Worm (Caenorhabditis elegans): ENCODE results near the gene col-106.

Gene col-106

ce11 chrIV:1472145-1472544 is 11.6 kb upstream of the col-106 start:
- TF ChIP-seq Y55F3AM.14 (GFP tag; optimal IDR thresholded peaks at IDR 0.05): no peak
- no peak for TF ChIP-seq egl-27 (tag; optimal IDR thresholded peaks at IDR 0.05)
- TF ChIP-seq nhr-77 (tag; optimal IDR thresholded peaks at IDR 0.05): no peak
- no peak for TF ChIP-seq skn-1 (tag; optimal IDR thresholded peaks at IDR 0.05)
- no peak for TF ChIP-seq blmp-1 (tag; optimal IDR thresholded peaks at IDR 0.05; ENCODE audit: insufficient read depth)
- TF ChIP-seq R02D3.7 (tag; optimal IDR thresholded peaks at IDR 0.05): no peak
- TF ChIP-seq nhr-25 (tag; optimal IDR thresholded peaks at IDR 0.05): no peak
- TF ChIP-seq aly-2 (tag; optimal IDR thresholded peaks at IDR 0.05): no peak
- no peak for TF ChIP-seq gmeb-1 (tag; optimal IDR thresholded peaks at IDR 0.05)
- TF ChIP-seq lin-13 (GFP tag; optimal IDR thresholded peaks at IDR 0.05): no peak
- TF ChIP-seq ztf-4 (tag; optimal IDR thresholded peaks at IDR 0.05): no peak
- no peak for TF ChIP-seq crh-2 (tag; optimal IDR thresholded peaks at IDR 0.05)
- no peak for TF ChIP-seq mdl-1 (tag; optimal IDR thresholded peaks at IDR 0.05)
- no peak for TF ChIP-seq nhr-11 (tag; optimal IDR thresholded peaks at IDR 0.05)

ce11 chrIV:1470364-1470763 is 9.8 kb upstream of the col-106 start:
- TF ChIP-seq lin-11 (tag; optimal IDR thresholded peaks at IDR 0.05) (no peak), blmp-1 (tag; optimal IDR thresholded peaks at IDR 0.05; ENCODE audit: insufficient read depth) (no peak)

- TF ChIP-seq sma-9 (GFP tag; optimal IDR thresholded peaks at IDR 0.05): no peak
- no peak for TF ChIP-seq sma-9 (tag; optimal IDR thresholded peaks at IDR 0.05)
- no peak for TF ChIP-seq lin-39 (tag; optimal IDR thresholded peaks at IDR 0.05)
- TF ChIP-seq R02D3.7 (tag; optimal IDR thresholded peaks at IDR 0.05): no peak
- TF ChIP-seq aly-2 (tag; optimal IDR thresholded peaks at IDR 0.05): no peak
- TF ChIP-seq crh-2 (tag; optimal IDR thresholded peaks at IDR 0.05): no peak
- TF ChIP-seq egl-27 (tag; optimal IDR thresholded peaks at IDR 0.05): no peak
- no peak for TF ChIP-seq unc-62 (GFP tag; optimal IDR thresholded peaks at IDR 0.05)
- no peak for TF ChIP-seq alr-1 (tag; optimal IDR thresholded peaks at IDR 0.05)
- TF ChIP-seq sem-4 (tag; optimal IDR thresholded peaks at IDR 0.05): no peak
- TF ChIP-seq nhr-237 (tag; optimal IDR thresholded peaks at IDR 0.05): no peak
- no peak for TF ChIP-seq lin-13 (GFP tag; optimal IDR thresholded peaks at IDR 0.05)
- no peak for TF ChIP-seq nhr-77 (tag; optimal IDR thresholded peaks at IDR 0.05)
- TF ChIP-seq nhr-129 (tag; optimal IDR thresholded peaks at IDR 0.05): no peak
- TF ChIP-seq nhr-21 (tag; optimal IDR thresholded peaks at IDR 0.05): no peak
- TF ChIP-seq lsy-2 (tag; optimal IDR thresholded peaks at IDR 0.05): no peak
- TF ChIP-seq sma-3 (GFP tag; optimal IDR thresholded peaks at IDR 0.05): no peak
- TF ChIP-seq elt-3 (tag; optimal IDR thresholded peaks at IDR 0.05): no peak
- no peak for TF ChIP-seq gmeb-1 (tag; optimal IDR thresholded peaks at IDR 0.05)
- TF ChIP-seq C34F6.9 (tag; optimal IDR thresholded peaks at IDR 0.05): no peak
Measured at ce11 chrIV:1469093-1469492, 8.5 kb upstream of the col-106 start.

- TF ChIP-seq ztf-1 (GFP tag; conservative IDR thresholded peaks at IDR 0.05): no peak
- TF ChIP-seq dmd-4 (tag; optimal IDR thresholded peaks at IDR 0.05): no peak
- TF ChIP-seq nhr-77 (tag; optimal IDR thresholded peaks at IDR 0.05): no peak
- TF ChIP-seq F13H6.1 (tag; optimal IDR thresholded peaks at IDR 0.05): no peak
- no peak for TF ChIP-seq mbf-1 (tag; optimal IDR thresholded peaks at IDR 0.05)
Measured at ce11 chrIV:1465462-1465861, 4.9 kb upstream of the col-106 start.

- no peak for TF ChIP-seq nhr-6 (tag; optimal IDR thresholded peaks at IDR 0.05)
- TF ChIP-seq nhr-11 (tag; optimal IDR thresholded peaks at IDR 0.05): no peak
- TF ChIP-seq unc-39 (tag; optimal IDR thresholded peaks at IDR 0.05): no peak
- no peak for TF ChIP-seq unc-55 (GFP tag; optimal IDR thresholded peaks at IDR 0.05)
- TF ChIP-seq sma-3 (GFP tag; optimal IDR thresholded peaks at IDR 0.05): no peak
- TF ChIP-seq nhr-77 (tag; optimal IDR thresholded peaks at IDR 0.05): no peak
- TF ChIP-seq mdl-1 (tag; optimal IDR thresholded peaks at IDR 0.05): no peak
- no peak for TF ChIP-seq fos-1 (tag; optimal IDR thresholded peaks at IDR 0.05)
- TF ChIP-seq nhr-10 (tag; optimal IDR thresholded peaks at IDR 0.05): no peak
- no peak for TF ChIP-seq nhr-129 (tag; optimal IDR thresholded peaks at IDR 0.05)
- TF ChIP-seq lin-13 (GFP tag; optimal IDR thresholded peaks at IDR 0.05): no peak
- no peak for TF ChIP-seq mab-5 (tag; optimal IDR thresholded peaks at IDR 0.05)
Measured at ce11 chrIV:1461463-1461862, 877 bp upstream of the col-106 start.
